Fruit fly (Drosophila melanogaster) whole organism, embryonic: ENCODE data around the gene CG15740.

Experiments used
- CG10321 ChIP-seq: fragments of 200-800 bp; sonication (Bioruptor generic); IDR thresholded peaks from 2 replicates; pipeline ENCODE4 v1.3.6; 2022; ENCODE audit warnings: missing biosample characterization, missing genetic modification characterization
- CG11696 ChIP-seq: fragments of 200-800 bp; sonication (Bioruptor generic); IDR thresholded peaks from 2 replicates; pipeline ENCODE4 v1.3.6; 2022; ENCODE audit warnings: missing biosample characterization, missing genetic modification characterization
- CG14667 ChIP-seq: fragments of 200-800 bp; sonication (Bioruptor generic); IDR thresholded peaks from 2 replicates; pipeline ENCODE4 v1.3.6; 2022; ENCODE audit warnings: missing biosample characterization, missing genetic modification characterization
- CG1529 ChIP-seq: fragments of 200-800 bp; sonication (Bioruptor generic); optimal IDR thresholded peaks from 3 replicates; lab custom pipeline; 2018; ENCODE audit warnings: missing biosample characterization, missing genetic modification characterization
- CG18619 ChIP-seq: fragments of 200-800 bp; sonication (Bioruptor generic); optimal IDR thresholded peaks from 3 replicates; lab custom pipeline; 2017; ENCODE audit warnings: missing biosample characterization, mild to moderate bottlenecking, missing genetic modification characterization
- CG2199 ChIP-seq: fragments of 200-800 bp; sonication (Bioruptor generic); IDR thresholded peaks from 3 replicates; pipeline ENCODE4 v1.3.6; 2022; ENCODE audit warnings: missing biosample characterization, missing genetic modification characterization
- CG2875 ChIP-seq: fragments of 200-800 bp; sonication (Bioruptor generic); optimal IDR thresholded peaks from 2 replicates; lab custom pipeline; 2017; ENCODE audit warnings: missing biosample characterization, mild to moderate bottlenecking, missing genetic modification characterization, missing genetic modification reagents
- CG31365 ChIP-seq: fragments of 200-800 bp; sonication (Bioruptor generic); optimal IDR thresholded peaks from 2 replicates; lab custom pipeline; 2018; ENCODE audit warnings: missing biosample characterization, mild to moderate bottlenecking, missing genetic modification characterization
- CG3163 ChIP-seq: fragments of 200-800 bp; sonication (Bioruptor generic); optimal IDR thresholded peaks from 3 replicates; lab custom pipeline; 2016; ENCODE audit warnings: missing biosample characterization, missing genetic modification characterization
- CG32767 ChIP-seq: fragments of 200-800 bp; sonication (Bioruptor generic); IDR thresholded peaks from 2 replicates; pipeline ENCODE4 v1.3.6; 2022; ENCODE audit warnings: missing biosample characterization, missing genetic modification characterization
- CG4282 ChIP-seq: fragments of 200-800 bp; sonication (Bioruptor generic); optimal IDR thresholded peaks from 2 replicates; lab custom pipeline; 2016; ENCODE audit warnings: missing biosample characterization, missing genetic modification characterization
- CG4404 ChIP-seq: fragments of 200-800 bp; sonication (Bioruptor generic); IDR thresholded peaks from 2 replicates; pipeline ENCODE4 v1.3.6; 2022; ENCODE audit warnings: missing biosample characterization, missing genetic modification characterization
- CG6765 ChIP-seq: fragments of 200-800 bp; sonication (Bioruptor generic); optimal IDR thresholded peaks from 3 replicates; lab custom pipeline; 2017; ENCODE audit warnings: missing biosample characterization, mild to moderate bottlenecking, missing genetic modification characterization
- CG7271 ChIP-seq: fragments of 200-800 bp; sonication (Bioruptor generic); optimal IDR thresholded peaks from 2 replicates; lab custom pipeline; 2018; ENCODE audit warnings: missing biosample characterization, mild to moderate bottlenecking, missing genetic modification characterization, moderate library complexity
- CG8290 ChIP-seq, 3 experiments: fragments of 200-800 bp; sonication (Bioruptor generic); optimal IDR thresholded peaks; 2 replicates each; lab custom pipeline; 2016 to 2019; ENCODE audit warnings: missing biosample characterization in 3 of 3, missing genetic modification characterization in 3 of 3, mild to moderate bottlenecking in 2 of 3, moderate library complexity in 1 of 3
- CG8478 ChIP-seq: fragments of >200 bp; optimal IDR thresholded peaks from 2 replicates; lab custom pipeline; 2018
- CG9215 ChIP-seq: fragments of 200-800 bp; sonication (Bioruptor generic); IDR thresholded peaks from 2 replicates; pipeline ENCODE4 v1.3.6; 2022; ENCODE audit warnings: missing biosample characterization, missing genetic modification characterization
- CG9437 ChIP-seq: fragments of 200-800 bp; sonication (Bioruptor generic); optimal IDR thresholded peaks from 2 replicates; lab custom pipeline; 2018; ENCODE audit warnings: missing biosample characterization, mild to moderate bottlenecking, missing genetic modification characterization
- Dad ChIP-seq: fragments of 200-800 bp; sonication (Bioruptor generic); optimal IDR thresholded peaks from 3 replicates; lab custom pipeline; 2016; ENCODE audit warnings: missing biosample characterization, missing genetic modification characterization
- Dfd ChIP-seq, 2 experiments: fragments of >200 bp; optimal IDR thresholded peaks; 2 replicates each; lab custom pipeline; 2017; ENCODE audit warnings: missing biosample characterization in 2 of 2, missing genetic modification characterization in 2 of 2
- Fer2 ChIP-seq: fragments of 200-800 bp; sonication (Bioruptor generic); optimal IDR thresholded peaks from 2 replicates; lab custom pipeline; 2018; ENCODE audit warnings: missing biosample characterization, mild to moderate bottlenecking, missing genetic modification characterization, moderate library complexity
- HLH3B ChIP-seq: fragments of 200-800 bp; sonication (Bioruptor generic); IDR thresholded peaks from 2 replicates; pipeline ENCODE4 v1.3.6; 2022; ENCODE audit warnings: missing biosample characterization, missing genetic modification characterization
- HmgD ChIP-seq: fragments of 200-800 bp; sonication (Bioruptor generic); optimal IDR thresholded peaks from 3 replicates; lab custom pipeline; 2016; ENCODE audit warnings: missing biosample characterization, missing genetic modification characterization
- HmgZ ChIP-seq: fragments of 200-800 bp; sonication (Bioruptor generic); optimal IDR thresholded peaks from 2 replicates; lab custom pipeline; 2018; ENCODE audit warnings: missing biosample characterization, mild to moderate bottlenecking, missing genetic modification characterization
- Kr ChIP-seq: fragments of 200-800 bp; sonication (Bioruptor generic); optimal IDR thresholded peaks from 2 replicates; lab custom pipeline; 2017; ENCODE audit warnings: missing biosample characterization, mild to moderate bottlenecking, missing genetic modification characterization
- Nf-YC ChIP-seq: fragments of 200-800 bp; optimal IDR thresholded peaks from 3 replicates; lab custom pipeline; 2019; ENCODE audit warnings: missing biosample characterization, mild to moderate bottlenecking, missing genetic modification characterization, moderate library complexity
- Optix ChIP-seq: fragments of 200-800 bp; sonication (Bioruptor generic); IDR thresholded peaks from 3 replicates; pipeline ENCODE4 v1.3.6; 2022; ENCODE audit warnings: missing biosample characterization, missing genetic modification characterization
- Trl ChIP-seq, 3 experiments: fragments of >200 bp in 2 of 3; fragments of 200-800 bp in 1 of 3; sonication (Bioruptor generic) in 1 of 3; optimal IDR thresholded peaks; 2 replicates in 1 of 3; 3 replicates in 2 of 3; lab custom pipeline; 2016 to 2017; ENCODE audit warnings: missing biosample characterization in 1 of 3, missing genetic modification characterization in 1 of 3
- abd-A ChIP-seq: fragments of 200-800 bp; sonication (Bioruptor generic); optimal IDR thresholded peaks from 3 replicates; lab custom pipeline; 2019; ENCODE audit warnings: missing biosample characterization, mild to moderate bottlenecking, missing genetic modification characterization, moderate library complexity
- aop ChIP-seq: fragments of 200-800 bp; sonication (Bioruptor generic); IDR thresholded peaks from 2 replicates; pipeline ENCODE4 v1.3.6; 2022; ENCODE audit warnings: missing biosample characterization, missing genetic modification characterization
- ase ChIP-seq: fragments of 200-800 bp; sonication (Bioruptor generic); IDR thresholded peaks from 3 replicates; pipeline ENCODE4 v1.3.6; 2022; ENCODE audit warnings: missing biosample characterization, missing genetic modification characterization
- bab2 ChIP-seq: fragments of 200-800 bp; sonication (Bioruptor generic); optimal IDR thresholded peaks from 2 replicates; lab custom pipeline; 2016; ENCODE audit warnings: missing biosample characterization, missing genetic modification characterization
- bsh ChIP-seq, 2 experiments: fragments of 200-800 bp; sonication (Bioruptor generic); optimal IDR thresholded peaks; 2 replicates each; lab custom pipeline; 2017 to 2018; ENCODE audit warnings: mild to moderate bottlenecking in 2 of 2, missing biosample characterization in 2 of 2, missing genetic modification characterization in 2 of 2, moderate library complexity in 1 of 2
- btn ChIP-seq: fragments of 200-800 bp; sonication (Bioruptor generic); optimal IDR thresholded peaks from 2 replicates; lab custom pipeline; 2016; ENCODE audit warnings: missing biosample characterization, missing genetic modification characterization
- cg ChIP-seq: fragments of 200-800 bp; sonication (Bioruptor generic); optimal IDR thresholded peaks from 3 replicates; lab custom pipeline; 2019; ENCODE audit warnings: missing biosample characterization, mild to moderate bottlenecking, missing genetic modification characterization, moderate library complexity
- chif ChIP-seq, 2 experiments: fragments of 200-800 bp; sonication (Bioruptor generic); optimal IDR thresholded peaks; 3 replicates each; lab custom pipeline; 2016; ENCODE audit warnings: missing biosample characterization in 2 of 2, missing genetic modification characterization in 2 of 2
- chinmo ChIP-seq: fragments of 200-800 bp; sonication (Bioruptor generic); IDR thresholded peaks from 4 replicates; pipeline ENCODE4 v1.3.6; 2022; ENCODE audit warnings: missing biosample characterization, missing genetic modification characterization; ENCODE audit not compliant: partially characterized antibody
- crp ChIP-seq, 2 experiments: fragments of 200-800 bp; sonication (Bioruptor generic); optimal IDR thresholded peaks; 2 replicates in 1 of 2; 3 replicates in 1 of 2; lab custom pipeline; 2017; ENCODE audit warnings: missing biosample characterization in 2 of 2, missing genetic modification characterization in 2 of 2, mild to moderate bottlenecking in 1 of 2, moderate library complexity in 1 of 2
- dmrt11E ChIP-seq: fragments of 200-800 bp; sonication (Bioruptor generic); optimal IDR thresholded peaks from 3 replicates; lab custom pipeline; 2018; ENCODE audit warnings: missing biosample characterization, mild to moderate bottlenecking, missing genetic modification characterization, moderate library complexity
- eve ChIP-seq, 2 experiments: fragments of >200 bp; optimal IDR thresholded peaks; 2 replicates each; lab custom pipeline; 2017; ENCODE audit warnings: missing biosample characterization in 2 of 2, missing genetic modification characterization in 2 of 2
- gt ChIP-seq: fragments of 200-800 bp; sonication (Bioruptor generic); IDR thresholded peaks from 2 replicates; pipeline ENCODE4 v1.3.6; 2022; ENCODE audit warnings: missing biosample characterization, missing genetic modification characterization
- nom ChIP-seq: fragments of 200-800 bp; sonication (Bioruptor generic); optimal IDR thresholded peaks from 2 replicates; lab custom pipeline; 2017; ENCODE audit warnings: missing biosample characterization, missing genetic modification characterization, mild to moderate bottlenecking, moderate library complexity, missing genetic modification reagents
- pros ChIP-seq: fragments of 200-800 bp; sonication (Bioruptor generic); optimal IDR thresholded peaks from 3 replicates; lab custom pipeline; 2019; ENCODE audit warnings: missing biosample characterization, mild to moderate bottlenecking, missing genetic modification characterization, moderate library complexity
- ranshi ChIP-seq: fragments of 200-800 bp; sonication (Bioruptor generic); IDR thresholded peaks from 2 replicates; pipeline ENCODE4 v1.3.6; 2022; ENCODE audit warnings: missing biosample characterization, missing genetic modification characterization
- shn ChIP-seq: fragments of 200-800 bp; sonication (Bioruptor generic); optimal IDR thresholded peaks from 3 replicates; lab custom pipeline; 2016; ENCODE audit warnings: missing biosample characterization, missing genetic modification characterization
- stwl ChIP-seq: fragments of 200-800 bp; sonication (Bioruptor generic); optimal IDR thresholded peaks from 3 replicates; lab custom pipeline; 2018; ENCODE audit warnings: missing biosample characterization, mild to moderate bottlenecking, missing genetic modification characterization, moderate library complexity
- tgo ChIP-seq: fragments of 200-800 bp; sonication (Bioruptor generic); IDR thresholded peaks from 3 replicates; pipeline ENCODE4 v1.3.6; 2022; ENCODE audit warnings: missing biosample characterization, missing genetic modification characterization
- z ChIP-seq: fragments of 200-800 bp; sonication (Bioruptor generic); IDR thresholded peaks from 3 replicates; pipeline ENCODE4 v1.3.6; 2022; ENCODE audit warnings: missing biosample characterization, missing genetic modification characterization
- zf30C ChIP-seq: fragments of 200-800 bp; sonication (Bioruptor generic); optimal IDR thresholded peaks from 3 replicates; lab custom pipeline; 2018; ENCODE audit warnings: missing biosample characterization, mild to moderate bottlenecking, missing genetic modification characterization

CG15740 gene

dm6 chrX:11805066-11805766 lies 40.7 kb downstream of the CG15740 start (continued):
- TF ChIP-seq gt (GFP tag; lab: Robert Waterston, UW) (no peak), CG6765 (GFP tag; lab: Kevin White, UChicago) (no peak), ase (GFP tag; lab: Robert Waterston, UW) (no peak), chinmo (GFP tag; lab: Robert Waterston, UW) (0 out of 4 replicates have a peak, but pooled peaks have one; percentile 53), Dad (no peak), Kr (no peak), Optix (GFP tag; lab: Robert Waterston, UW) (no peak), Fer2 (tag; lab: Kevin White, UChicago) (no peak), aop (GFP tag; lab: Robert Waterston, UW) (no peak), btn (GFP tag; lab: Kevin White, UChicago) (no peak), tgo (no peak), CG9215 (GFP tag; lab: Robert Waterston, UW) (no peak), abd-A (tag; lab: Kevin White, UChicago) (peak; percentile 75), CG9437 (no peak), CG4404 (GFP tag; lab: Robert Waterston, UW) (no peak), eve (GFP tag; optimal IDR thresholded peaks at IDR 0.05; lab: Kevin White, UChicago) (no peak), CG4282 (GFP tag; lab: Kevin White, UChicago) (no peak), Nf-YC (tag; lab: Kevin White, UChicago) (peak; percentile 90), crp (GFP tag; optimal IDR thresholded peaks at IDR 0.05; lab: Kevin White, UChicago) (peak in 1 of 2 experiments; percentile 32), cg (GFP tag; lab: Kevin White, UChicago) (peak; percentile 9), dmrt11E (tag; lab: Kevin White, UChicago) (no peak), CG14667 (GFP tag; lab: Robert Waterston, UW) (no peak), HmgZ (tag; lab: Kevin White, UChicago) (no peak), CG7271 (tag; lab: Kevin White, UChicago) (no peak), Trl (optimal IDR thresholded peaks at IDR 0.05; lab: Kevin White, UChicago) (peak; percentile 71 to 87), Trl (GFP tag; optimal IDR thresholded peaks at IDR 0.05; lab: Kevin White, UChicago) (peak; percentile 51), bsh (GFP tag; optimal IDR thresholded peaks at IDR 0.05; lab: Kevin White, UChicago) (peak in 1 of 2 experiments; percentile 38), CG2875 (GFP tag; lab: Kevin White, UChicago) (no peak), shn (GFP tag; lab: Kevin White, UChicago) (no peak), HLH3B (GFP tag; lab: Robert Waterston, UW) (no peak), bab2 (GFP tag; lab: Kevin White, UChicago) (no peak), z (GFP tag; lab: Robert Waterston, UW) (no peak), pros (GFP tag; lab: Kevin White, UChicago) (peak; percentile 48), ranshi (GFP tag; lab: Robert Waterston, UW) (no peak), CG32767 (GFP tag; lab: Robert Waterston, UW) (0 out of 2 replicates have a peak, but pooled peaks have one; percentile 11), CG11696 (GFP tag; lab: Robert Waterston, UW) (no peak), HmgD (GFP tag; lab: Kevin White, UChicago) (no peak), CG3163 (GFP tag; lab: Kevin White, UChicago) (no peak)

- TF ChIP-seq CG18619 (GFP tag; lab: Kevin White, UChicago) (no peak), nom (no peak), Dfd (GFP tag; optimal IDR thresholded peaks at IDR 0.05; lab: Kevin White, UChicago) (peak in 1 of 2 experiments; percentile 47), CG8290 (GFP tag; optimal IDR thresholded peaks at IDR 0.05; lab: Kevin White, UChicago) (peak; percentile 95), CG8290 (tag; optimal IDR thresholded peaks at IDR 0.05; lab: Kevin White, UChicago) (peak; percentile 17 to 86), CG31365 (peak; percentile 94), chif (GFP tag; optimal IDR thresholded peaks at IDR 0.05; lab: Kevin White, UChicago) (peak in 1 of 2 experiments; percentile 0), pros (GFP tag; lab: Kevin White, UChicago) (no peak), CG8478 (lab: Kevin White, UChicago) (peak; percentile 19), CG10321 (GFP tag; lab: Robert Waterston, UW) (no peak), zf30C (GFP tag; lab: Kevin White, UChicago) (peak; percentile 86), cg (GFP tag; lab: Kevin White, UChicago) (peak; percentile 72), HmgD (GFP tag; lab: Kevin White, UChicago) (peak; percentile 36), stwl (tag; lab: Kevin White, UChicago) (peak; percentile 14), CG2199 (GFP tag; lab: Robert Waterston, UW) (peak; percentile 49; the same call in 1 of the 3 replicates), CG1529 (GFP tag; lab: Kevin White, UChicago) (no peak)
These were observed 46.0 kb downstream of the CG15740 start for dm6 chrX:11799931-11800330.
